Fruit fly (Drosophila melanogaster) whole organism, embryonic: ENCODE results near the gene CG14657.

ENCODE experiments used
- Awh ChIP-seq: fragments of 200-800 bp; sonication (Bioruptor generic); IDR thresholded peaks from 2 replicates; pipeline ENCODE4, ENCODE4 v1.3.6; 2022; ENCODE audit warnings: missing biosample characterization, missing genetic modification characterization
- Bdp1 ChIP-seq: fragments of 200-800 bp; sonication (Bioruptor generic); optimal IDR thresholded peaks from 3 replicates; lab custom pipeline; 2016; ENCODE audit warnings: missing biosample characterization, missing genetic modification characterization
- CG10209 ChIP-seq: fragments of 200-800 bp; sonication (Bioruptor generic); optimal IDR thresholded peaks from 3 replicates; lab custom pipeline; 2017; ENCODE audit warnings: missing biosample characterization, mild to moderate bottlenecking, missing genetic modification characterization, missing genetic modification reagents
- CG11247 ChIP-seq: fragments of 200-800 bp; sonication (Bioruptor generic); IDR thresholded peaks from 2 replicates; pipeline ENCODE4 v1.3.6; 2022; ENCODE audit warnings: missing biosample characterization, missing genetic modification characterization
- CG15514 ChIP-seq: fragments of 200-800 bp; sonication (Bioruptor generic); optimal IDR thresholded peaks from 3 replicates; lab custom pipeline; 2017; ENCODE audit warnings: missing biosample characterization, missing genetic modification characterization, mild to moderate bottlenecking, moderate library complexity, missing genetic modification reagents
- CG17612 ChIP-seq: fragments of 200-800 bp; sonication (Bioruptor generic); IDR thresholded peaks from 2 replicates; pipeline ENCODE4 v1.3.6; 2022; ENCODE audit warnings: missing biosample characterization, missing genetic modification characterization
- CG2120 ChIP-seq: fragments of 200-800 bp; sonication (Bioruptor generic); optimal IDR thresholded peaks from 3 replicates; lab custom pipeline; 2016; ENCODE audit warnings: missing biosample characterization, missing genetic modification characterization
- CG2129 ChIP-seq: fragments of 200-800 bp; sonication (Bioruptor generic); IDR thresholded peaks from 2 replicates; pipeline ENCODE4 v1.3.6; 2022; ENCODE audit warnings: missing biosample characterization, missing genetic modification characterization; ENCODE audit not compliant: partially characterized antibody
- CG2875 ChIP-seq: fragments of 200-800 bp; sonication (Bioruptor generic); optimal IDR thresholded peaks from 2 replicates; lab custom pipeline; 2017; ENCODE audit warnings: missing biosample characterization, mild to moderate bottlenecking, missing genetic modification characterization, missing genetic modification reagents
- CG31224 ChIP-seq: fragments of 200-800 bp; sonication (Bioruptor generic); IDR thresholded peaks from 2 replicates; pipeline ENCODE4 v1.3.6; 2022; ENCODE audit warnings: missing biosample characterization, missing genetic modification characterization
- CG32772 ChIP-seq: fragments of 200-800 bp; sonication (Bioruptor generic); IDR thresholded peaks from 2 replicates; pipeline ENCODE4 v1.3.6; 2022; ENCODE audit warnings: missing biosample characterization, missing genetic modification characterization
- CG34224 ChIP-seq: fragments of 200-800 bp; sonication (Bioruptor generic); IDR thresholded peaks from 3 replicates; pipeline ENCODE4 v1.3.6; 2022; ENCODE audit warnings: missing biosample characterization, missing genetic modification characterization; ENCODE audit not compliant: partially characterized antibody
- CG4360 ChIP-seq: fragments of 200-800 bp; sonication (Bioruptor generic); IDR thresholded peaks from 2 replicates; pipeline ENCODE4 v1.3.6; 2022; ENCODE audit warnings: missing biosample characterization, missing genetic modification characterization
- CG6254 ChIP-seq: fragments of 200-800 bp; sonication (Bioruptor generic); optimal IDR thresholded peaks from 3 replicates; lab custom pipeline; 2017; ENCODE audit warnings: mild to moderate bottlenecking, missing biosample characterization, missing genetic modification reagents, missing genetic modification characterization
- CG7357 ChIP-seq: fragments of 200-800 bp; sonication (Bioruptor generic); IDR thresholded peaks from 3 replicates; pipeline ENCODE4 v1.3.6; 2022; ENCODE audit warnings: missing biosample characterization, missing genetic modification characterization
- CG7372 ChIP-seq: fragments of 200-800 bp; sonication (Bioruptor generic); IDR thresholded peaks from 2 replicates; pipeline ENCODE4 v1.3.6; 2022; ENCODE audit warnings: missing biosample characterization, missing genetic modification characterization
- CG7839 ChIP-seq: fragments of 200-800 bp; sonication (Bioruptor generic); optimal IDR thresholded peaks from 3 replicates; lab custom pipeline; 2018; ENCODE audit warnings: missing biosample characterization, mild to moderate bottlenecking, missing genetic modification characterization, moderate library complexity
- CG7987 ChIP-seq: fragments of 200-800 bp; sonication (Bioruptor generic); optimal IDR thresholded peaks from 2 replicates; lab custom pipeline; 2018; ENCODE audit warnings: missing biosample characterization, mild to moderate bottlenecking, missing genetic modification characterization, moderate library complexity
- CTCF ChIP-seq: fragments of 200-800 bp; sonication (Bioruptor generic); optimal IDR thresholded peaks from 2 replicates; lab custom pipeline; 2017; ENCODE audit warnings: missing biosample characterization, mild to moderate bottlenecking, missing genetic modification characterization, moderate library complexity
- CrebB ChIP-seq: fragments of 200-800 bp; sonication (Bioruptor generic); optimal IDR thresholded peaks from 3 replicates; lab custom pipeline; 2018; ENCODE audit warnings: missing biosample characterization, mild to moderate bottlenecking, missing genetic modification characterization
- Dek ChIP-seq: fragments of 200-800 bp; sonication (Bioruptor generic); optimal IDR thresholded peaks from 3 replicates; lab custom pipeline; 2019; ENCODE audit warnings: missing biosample characterization, mild to moderate bottlenecking, missing genetic modification characterization, moderate library complexity
- Dp ChIP-seq: fragments of 200-800 bp; sonication (Bioruptor generic); optimal IDR thresholded peaks from 2 replicates; lab custom pipeline; 2018; ENCODE audit warnings: missing biosample characterization, mild to moderate bottlenecking, missing genetic modification characterization, moderate library complexity
- E2f1 ChIP-seq: fragments of 200-800 bp; sonication (Bioruptor generic); IDR thresholded peaks from 2 replicates; pipeline ENCODE4 v1.3.6; 2022; ENCODE audit warnings: missing biosample characterization, missing genetic modification characterization
- Ets65A ChIP-seq: fragments of 200-800 bp; sonication (Bioruptor generic); peaks from one replicate; lab custom pipeline; 2016; ENCODE audit warnings: missing biosample characterization, missing genetic modification characterization
- Ets97D ChIP-seq: fragments of 200-800 bp; sonication (Bioruptor generic); optimal IDR thresholded peaks from 3 replicates; lab custom pipeline; 2016; ENCODE audit warnings: missing biosample characterization, missing genetic modification characterization
- Jarid2 ChIP-seq: fragments of 200-800 bp; sonication (Bioruptor generic); optimal IDR thresholded peaks from 3 replicates; lab custom pipeline; 2017; ENCODE audit warnings: mild to moderate bottlenecking, missing biosample characterization, missing genetic modification reagents, missing genetic modification characterization
- Lim3 ChIP-seq: fragments of 200-800 bp; sonication (Bioruptor generic); IDR thresholded peaks from 2 replicates; pipeline ENCODE4 v1.3.6; 2022; ENCODE audit warnings: missing biosample characterization, missing genetic modification characterization
- Rx ChIP-seq: fragments of 200-800 bp; sonication (Bioruptor generic); IDR thresholded peaks from 2 replicates; pipeline ENCODE4 v1.3.6; 2022; ENCODE audit warnings: missing biosample characterization, missing genetic modification characterization
- Sox102F ChIP-seq: fragments of 200-800 bp; sonication (Bioruptor generic); optimal IDR thresholded peaks from 2 replicates; lab custom pipeline; 2018; ENCODE audit warnings: missing biosample characterization, mild to moderate bottlenecking, missing genetic modification characterization, moderate library complexity
- Sry-β ChIP-seq: fragments of 200-800 bp; sonication (Bioruptor generic); optimal IDR thresholded peaks from 2 replicates; lab custom pipeline; 2018; ENCODE audit warnings: missing biosample characterization, mild to moderate bottlenecking, missing genetic modification characterization, moderate library complexity
- amos ChIP-seq: fragments of 200-800 bp; sonication (Bioruptor generic); IDR thresholded peaks from 2 replicates; pipeline ENCODE4 v1.3.6; 2022; ENCODE audit warnings: missing biosample characterization, missing genetic modification characterization; ENCODE audit not compliant: partially characterized antibody
- ash1 ChIP-seq: fragments of 200-800 bp; sonication (Bioruptor generic); optimal IDR thresholded peaks from 2 replicates; lab custom pipeline; 2018; ENCODE audit warnings: missing biosample characterization, mild to moderate bottlenecking, missing genetic modification characterization
- ewg ChIP-seq: fragments of 200-800 bp; sonication (Bioruptor generic); optimal IDR thresholded peaks from 3 replicates; lab custom pipeline; 2017; ENCODE audit warnings: mild to moderate bottlenecking, missing biosample characterization, missing genetic modification reagents, missing genetic modification characterization
- her ChIP-seq: fragments of 200-800 bp; sonication (Bioruptor generic); optimal IDR thresholded peaks from 2 replicates; lab custom pipeline; 2016; ENCODE audit warnings: missing biosample characterization, missing genetic modification characterization
- hkb ChIP-seq, 2 experiments: fragments of 200-800 bp in 1 of 2; fragments of >200 bp in 1 of 2; sonication (Bioruptor generic) in 1 of 2; IDR thresholded peaks in 1 of 2; optimal IDR thresholded peaks in 1 of 2; 2 replicates each; pipeline versions ENCODE4 v1.3.6 to Lab custom; 2017 to 2022; ENCODE audit warnings: missing biosample characterization in 1 of 2, missing genetic modification characterization in 1 of 2
- jigr1 ChIP-seq: fragments of 200-800 bp; sonication (Bioruptor generic); IDR thresholded peaks from 3 replicates; pipeline ENCODE4 v1.3.6; 2022; ENCODE audit warnings: missing biosample characterization, missing genetic modification characterization
- jing ChIP-seq: fragments of 200-800 bp; sonication (Bioruptor generic); optimal IDR thresholded peaks from 2 replicates; lab custom pipeline; 2018; ENCODE audit warnings: missing biosample characterization, mild to moderate bottlenecking, missing genetic modification characterization
- lov ChIP-seq, 2 experiments: fragments of 200-800 bp in 1 of 2; fragments of >200 bp in 1 of 2; sonication (Bioruptor generic) in 1 of 2; IDR thresholded peaks in 1 of 2; optimal IDR thresholded peaks in 1 of 2; 2 replicates in 1 of 2; 3 replicates in 1 of 2; pipeline versions ENCODE4 v1.3.6 to Lab custom; 2017 to 2022; ENCODE audit warnings: missing biosample characterization in 1 of 2, missing genetic modification characterization in 1 of 2
- nmo ChIP-seq: fragments of 200-800 bp; sonication (Bioruptor generic); optimal IDR thresholded peaks from 2 replicates; lab custom pipeline; 2018; ENCODE audit warnings: missing biosample characterization, mild to moderate bottlenecking, missing genetic modification characterization, moderate library complexity
- otp ChIP-seq: fragments of 200-800 bp; sonication (Bioruptor generic); IDR thresholded peaks from 3 replicates; pipeline ENCODE4, ENCODE4 v1.3.6; 2022; ENCODE audit warnings: missing biosample characterization, missing genetic modification characterization
- psq ChIP-seq: fragments of 200-800 bp; sonication (Bioruptor generic); optimal IDR thresholded peaks from 2 replicates; lab custom pipeline; 2017; ENCODE audit warnings: missing biosample characterization, missing genetic modification characterization
- rib ChIP-seq: fragments of 200-800 bp; sonication (Bioruptor generic); IDR thresholded peaks from 2 replicates; pipeline ENCODE4 v1.3.6; 2022; ENCODE audit warnings: missing biosample characterization, missing genetic modification characterization
- ro ChIP-seq: fragments of 200-800 bp; sonication (Bioruptor generic); IDR thresholded peaks from 2 replicates; pipeline ENCODE4 v1.3.6; 2022; ENCODE audit warnings: missing biosample characterization, missing genetic modification characterization
- salm ChIP-seq: fragments of 200-800 bp; sonication (Bioruptor generic); optimal IDR thresholded peaks from 2 replicates; lab custom pipeline; 2018; ENCODE audit warnings: missing biosample characterization, mild to moderate bottlenecking, missing genetic modification characterization
- shn ChIP-seq: fragments of 200-800 bp; sonication (Bioruptor generic); optimal IDR thresholded peaks from 3 replicates; lab custom pipeline; 2016; ENCODE audit warnings: missing biosample characterization, missing genetic modification characterization
- sim ChIP-seq: fragments of 200-800 bp; sonication (Bioruptor generic); IDR thresholded peaks from 2 replicates; pipeline ENCODE4 v1.3.6; 2022; ENCODE audit warnings: missing biosample characterization, missing genetic modification characterization
- sna ChIP-seq: fragments of 200-800 bp; sonication (Bioruptor generic); IDR thresholded peaks from 2 replicates; pipeline ENCODE4 v1.3.6; 2022; ENCODE audit warnings: missing biosample characterization, missing genetic modification characterization; ENCODE audit not compliant: partially characterized antibody
- sug ChIP-seq: fragments of 200-800 bp; optimal IDR thresholded peaks from 2 replicates; lab custom pipeline; 2019; ENCODE audit warnings: missing biosample characterization, mild to moderate bottlenecking, missing genetic modification characterization, moderate library complexity
- tup ChIP-seq: fragments of 200-800 bp; sonication (Bioruptor generic); optimal IDR thresholded peaks from 2 replicates; lab custom pipeline; 2016; ENCODE audit warnings: missing biosample characterization, mild to moderate bottlenecking, missing genetic modification characterization, moderate library complexity

Gene CG14657

DNA sequence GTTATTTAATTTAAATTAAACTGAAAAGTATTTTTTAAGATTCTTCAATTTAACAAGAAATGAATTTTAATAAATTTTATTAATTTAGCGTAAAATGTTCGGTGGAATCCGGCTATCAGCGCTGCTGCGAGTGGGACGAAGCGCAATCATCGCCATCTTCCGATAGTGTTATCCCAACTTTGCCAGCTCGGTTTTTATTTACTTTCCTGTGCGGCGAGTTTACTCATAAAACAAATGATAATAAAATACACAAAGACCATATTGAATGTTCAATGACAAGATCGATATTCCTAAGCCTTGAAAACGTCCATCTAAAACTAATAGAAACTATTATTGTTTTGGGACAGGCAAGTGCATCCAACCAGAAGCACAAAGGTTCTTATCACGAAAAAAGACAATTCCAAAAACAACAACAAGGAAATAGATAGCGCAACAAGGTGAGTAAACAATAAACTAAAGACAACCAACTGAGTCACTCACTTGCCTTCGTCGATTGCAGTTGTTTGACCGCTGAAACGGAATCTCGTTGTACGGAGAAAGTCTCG lies 8.0 kb downstream of the CG14657 start (continued):
- TF ChIP-seq Dp (GFP tag; lab: Kevin White, UChicago): no peak
- TF ChIP-seq Sox102F (GFP tag; lab: Kevin White, UChicago): no peak
- no peak for TF ChIP-seq rib (GFP tag; lab: Robert Waterston, UW)
- no peak for TF ChIP-seq Rx
- peak; percentile 59 for TF ChIP-seq Sry-β (GFP tag; lab: Kevin White, UChicago)
- TF ChIP-seq CG6254: peak; percentile 40
- TF ChIP-seq sug (tag; lab: Kevin White, UChicago): peak; percentile 58
- peak; percentile 80 for TF ChIP-seq CG2875
- TF ChIP-seq Bdp1 (GFP tag; lab: Kevin White, UChicago): peak; percentile 29
- peak; percentile 68 for TF ChIP-seq CG2120 (GFP tag; lab: Kevin White, UChicago)
- TF ChIP-seq CG7372 (GFP tag; lab: Robert Waterston, UW): peak; percentile 59
- no peak for TF ChIP-seq Jarid2 (GFP tag; lab: Kevin White, UChicago)
- peak; percentile 65 for TF ChIP-seq CG15514 (GFP tag; lab: Kevin White, UChicago)
- no peak for TF ChIP-seq jigr1 (GFP tag; lab: Robert Waterston, UW)
- no peak for TF ChIP-seq E2f1 (GFP tag; lab: Robert Waterston, UW)
- peak; percentile 72 for TF ChIP-seq CrebB (tag; lab: Kevin White, UChicago)
- TF ChIP-seq nmo (GFP tag; lab: Kevin White, UChicago): peak; percentile 62
- no peak for TF ChIP-seq CTCF
- TF ChIP-seq hkb (optimal IDR thresholded peaks at IDR 0.05; lab: Kevin White, UChicago): no peak
- peak; percentile 33; the same call in 1 of the 2 replicates for TF ChIP-seq hkb (GFP tag; IDR thresholded peaks at IDR 0.05; lab: Robert Waterston, UW)
- no peak for TF ChIP-seq Lim3 (GFP tag; lab: Robert Waterston, UW)
- TF ChIP-seq sna: no peak; the same call in 1 of the 2 replicates
- TF ChIP-seq ewg (GFP tag; lab: Kevin White, UChicago): peak; percentile 25
- TF ChIP-seq CG10209 (GFP tag; lab: Kevin White, UChicago): peak; percentile 73
- TF ChIP-seq Ets65A (GFP tag; lab: Kevin White, UChicago): peak; percentile 64
- no peak for TF ChIP-seq CG17612 (GFP tag; lab: Robert Waterston, UW)
- TF ChIP-seq ash1: no peak
- no peak for TF ChIP-seq tup (GFP tag; lab: Kevin White, UChicago)
- TF ChIP-seq sim (GFP tag; lab: Robert Waterston, UW): no peak
- TF ChIP-seq otp: peak; percentile 54; the same call in 2 of the 3 replicates
- peak; percentile 80 for TF ChIP-seq amos (GFP tag; lab: Robert Waterston, UW)
- TF ChIP-seq her: peak; percentile 40
- TF ChIP-seq Ets97D (GFP tag; lab: Kevin White, UChicago): peak; percentile 80
- peak; percentile 37; the same call in 1 of the 2 replicates for TF ChIP-seq CG31224 (GFP tag; lab: Robert Waterston, UW)
- no peak for TF ChIP-seq lov (optimal IDR thresholded peaks at IDR 0.05; lab: Kevin White, UChicago)
- TF ChIP-seq lov (GFP tag; IDR thresholded peaks at IDR 0.05; lab: Robert Waterston, UW): peak; percentile 69; the same call in 1 of the 3 replicates
- TF ChIP-seq CG4360 (GFP tag; lab: Robert Waterston, UW): peak; percentile 71
- no peak for TF ChIP-seq CG32772
- TF ChIP-seq CG11247: peak; percentile 50; the same call in 1 of the 2 replicates
- TF ChIP-seq ro (GFP tag; lab: Robert Waterston, UW): no peak
- peak; percentile 68 for TF ChIP-seq salm
- TF ChIP-seq CG34224 (GFP tag; lab: Robert Waterston, UW): peak; percentile 55; the same call in 1 of the 3 replicates
- TF ChIP-seq CG7357 (GFP tag; lab: Robert Waterston, UW): peak; percentile 99
- TF ChIP-seq CG7987 (GFP tag; lab: Kevin White, UChicago): peak; percentile 82
- no peak for TF ChIP-seq jing (GFP tag; lab: Kevin White, UChicago)
- peak; percentile 32; the same call in 1 of the 2 replicates for TF ChIP-seq CG2129 (GFP tag; lab: Robert Waterston, UW)
- TF ChIP-seq psq (GFP tag; lab: Kevin White, UChicago): peak; percentile 33
- TF ChIP-seq shn (GFP tag; lab: Kevin White, UChicago): peak; percentile 13
- TF ChIP-seq Awh: peak; percentile 72; the same call in 1 of the 2 replicates
- TF ChIP-seq Dek: no peak
- no peak for TF ChIP-seq CG7839
